Worm (Caenorhabditis elegans) whole organism, early embryonic: ENCODE measurements around the gene chil-10.

Source experiments
- B0310.2 ChIP-seq: sonication (generic microtip); optimal IDR thresholded peaks from 2 replicates; lab custom pipeline; 2016; ENCODE audit warnings: mild to moderate bottlenecking, missing genetic modification characterization, missing compliant biosample characterization
- F13C5.2 ChIP-seq: sonication (generic microtip); optimal IDR thresholded peaks from 2 replicates; lab custom pipeline; 2017; ENCODE audit warnings: mild to moderate bottlenecking, missing genetic modification characterization, inconsistent platforms, missing compliant biosample characterization
- aly-1 ChIP-seq: sonication (generic microtip); optimal IDR thresholded peaks from 2 replicates; lab custom pipeline; 2016; ENCODE audit warnings: missing genetic modification characterization, missing compliant biosample characterization
- ama-1 ChIP-seq: fragments of 150-350 bp; optimal IDR thresholded peaks from 2 replicates; lab custom pipeline; 2014
- ceh-13 ChIP-seq: fragments of 200-800 bp; sonication (Bioruptor generic); optimal IDR thresholded peaks from 2 replicates; lab custom pipeline; 2018; ENCODE audit warnings: mild to moderate bottlenecking, missing genetic modification characterization, missing compliant biosample characterization
- ceh-36 ChIP-seq: sonication (generic microtip); optimal IDR thresholded peaks from 2 replicates; lab custom pipeline; 2016; ENCODE audit warnings: missing genetic modification characterization, inconsistent platforms, missing compliant biosample characterization
- ets-7 ChIP-seq: sonication (generic microtip); optimal IDR thresholded peaks from 2 replicates; lab custom pipeline; 2016; ENCODE audit warnings: missing genotype, missing genetic modification characterization, missing compliant biosample characterization
- flt-1 ChIP-seq: fragments of 200-800 bp; sonication (Bioruptor generic); IDR thresholded peaks from 2 replicates; pipeline ENCODE4 v1.3.6; 2022; ENCODE audit warnings: missing genetic modification characterization, missing compliant biosample characterization
- hmbx-1 ChIP-seq: sonication (generic microtip); optimal IDR thresholded peaks from 2 replicates; lab custom pipeline; 2016; ENCODE audit warnings: mild to moderate bottlenecking, missing genetic modification characterization, missing compliant biosample characterization
- hmg-4 ChIP-seq: fragments of 200-800 bp; sonication (Bioruptor generic); optimal IDR thresholded peaks from 2 replicates; lab custom pipeline; 2018; ENCODE audit warnings: mild to moderate bottlenecking, missing genetic modification characterization, missing compliant biosample characterization
- hnd-1 ChIP-seq: sonication (generic microtip); optimal IDR thresholded peaks from 2 replicates; lab custom pipeline; 2016; ENCODE audit warnings: missing genetic modification characterization, missing compliant biosample characterization
- pes-1 ChIP-seq: fragments of 200-800 bp; sonication (Bioruptor generic); IDR thresholded peaks from 2 replicates; pipeline ENCODE4 v1.3.6; 2022; ENCODE audit warnings: missing genetic modification reagents, missing genetic modification characterization, missing compliant biosample characterization
- scrt-1 ChIP-seq: fragments of 200-800 bp; sonication (Bioruptor generic); IDR thresholded peaks from 2 replicates; pipeline ENCODE4 v1.3.6; 2022; ENCODE audit warnings: missing genetic modification characterization, missing compliant biosample characterization
- sea-1 ChIP-seq: fragments of 200-800 bp; sonication (Bioruptor generic); conservative IDR thresholded peaks from 2 replicates; pipeline ENCODE4 v1.3.6; 2022; ENCODE audit warnings: missing genetic modification characterization, missing compliant biosample characterization
- tbx-11 ChIP-seq: fragments of 200-800 bp; sonication (Bioruptor generic); IDR thresholded peaks from 2 replicates; pipeline ENCODE4 v1.3.6; 2022; ENCODE audit warnings: missing genetic modification characterization, missing compliant biosample characterization
- tbx-37 ChIP-seq: fragments of 200-800 bp; sonication (Bioruptor generic); conservative IDR thresholded peaks from 2 replicates; pipeline ENCODE4 v1.3.6; 2022; ENCODE audit warnings: missing genetic modification reagents, missing genetic modification characterization, missing compliant biosample characterization
- tra-4 ChIP-seq: sonication (generic microtip); optimal IDR thresholded peaks from 2 replicates; lab custom pipeline; 2017; ENCODE audit warnings: missing genetic modification characterization, missing compliant biosample characterization

chil-10 gene

ce11 chrX:947885-948284, 9.8 kb upstream of the chil-10 start:
- no peak for TF ChIP-seq ceh-13 (GFP tag; lab: Kevin White, UChicago)
- TF ChIP-seq sea-1 (GFP tag; lab: Robert Waterston, UW) = no peak
- TF ChIP-seq tbx-11 = no peak
- no peak for TF ChIP-seq ama-1
- no peak for TF ChIP-seq tbx-37
- no peak for TF ChIP-seq pes-1 (GFP tag; lab: Robert Waterston, UW)
- no peak for TF ChIP-seq F13C5.2 (tag; lab: Kevin White, UChicago)
- no peak for TF ChIP-seq tra-4 (tag; lab: Kevin White, UChicago)
- no peak for TF ChIP-seq scrt-1
- TF ChIP-seq ets-7 (tag; lab: Kevin White, UChicago) = no peak

ce11 chrX:948783-949182, 8.9 kb upstream of the chil-10 start, which contains the start of gene sms-2:
Gene sms-2 (minus strand): TSS chrX:948883.
- TF ChIP-seq ceh-36 = no peak
- no peak for TF ChIP-seq flt-1
- TF ChIP-seq tra-4 (tag; lab: Kevin White, UChicago) = no peak
- no peak for TF ChIP-seq ama-1
- no peak for TF ChIP-seq hmg-4 (GFP tag; lab: Kevin White, UChicago)
- no peak for TF ChIP-seq scrt-1
- TF ChIP-seq sea-1 (GFP tag; lab: Robert Waterston, UW) = no peak
- TF ChIP-seq B0310.2 (tag; lab: Kevin White, UChicago) = no peak
- TF ChIP-seq ceh-13 (GFP tag; lab: Kevin White, UChicago) = no peak
- TF ChIP-seq F13C5.2 (tag; lab: Kevin White, UChicago) = no peak
- no peak for TF ChIP-seq hnd-1 (tag; lab: Kevin White, UChicago)
- no peak for TF ChIP-seq aly-1 (tag; lab: Kevin White, UChicago)
- TF ChIP-seq hmbx-1 (tag; lab: Kevin White, UChicago) = no peak
- no peak for TF ChIP-seq tbx-37
- TF ChIP-seq tbx-11 = no peak

ce11 chrX:949466-949865, 8.2 kb upstream of the chil-10 start:
- TF ChIP-seq flt-1 (peak; percentile 57; the same call in 1 of the 2 replicates), ama-1 (no peak), hmbx-1 (tag; lab: Kevin White, UChicago) (no peak), B0310.2 (tag; lab: Kevin White, UChicago) (peak; percentile 36), aly-1 (tag; lab: Kevin White, UChicago) (peak; percentile 67), ceh-36 (peak; percentile 38), ets-7 (tag; lab: Kevin White, UChicago) (peak; percentile 69), hmg-4 (GFP tag; lab: Kevin White, UChicago) (peak; percentile 98), F13C5.2 (tag; lab: Kevin White, UChicago) (peak; percentile 95), pes-1 (GFP tag; lab: Robert Waterston, UW) (peak; percentile 23; the same call in 1 of the 2 replicates), tbx-37 (no peak), sea-1 (GFP tag; lab: Robert Waterston, UW) (peak; percentile 68; the same call in 1 of the 2 replicates), tbx-11 (peak; percentile 25; the same call in 1 of the 2 replicates), hnd-1 (tag; lab: Kevin White, UChicago) (peak; percentile 10), scrt-1 (peak; percentile 64)

- TF ChIP-seq hnd-1 (tag; lab: Kevin White, UChicago) = no peak
These were observed 7.2 kb upstream of the chil-10 start, which contains the start of gene arr-1 for ce11 chrX:950482-950881. Gene arr-1 (plus strand): TSS chrX:950782.

- TF ChIP-seq sea-1 (GFP tag; lab: Robert Waterston, UW) (no peak), F13C5.2 (tag; lab: Kevin White, UChicago) (peak; percentile 31), ceh-36 (no peak)
These were observed 5.1 kb upstream of the chil-10 start for ce11 chrX:952557-953083.

- TF ChIP-seq tbx-37 = no peak
- no peak for TF ChIP-seq F13C5.2 (tag; lab: Kevin White, UChicago)
- no peak for TF ChIP-seq tra-4 (tag; lab: Kevin White, UChicago)
- TF ChIP-seq ceh-13 (GFP tag; lab: Kevin White, UChicago) = no peak
- TF ChIP-seq hmg-4 (GFP tag; lab: Kevin White, UChicago) = peak; percentile 38
These were observed 3.1 kb upstream of the chil-10 start, which contains the start of gene apm-3 for ce11 chrX:954499-955061. Gene apm-3 (plus strand): TSS chrX:954975.

ce11 chrX:960139-960538, 2.5 kb downstream of the chil-10 start:
- TF ChIP-seq ceh-13 (GFP tag; lab: Kevin White, UChicago) = no peak
- no peak for TF ChIP-seq flt-1
- TF ChIP-seq tra-4 (tag; lab: Kevin White, UChicago) = no peak
- TF ChIP-seq B0310.2 (tag; lab: Kevin White, UChicago) = no peak
- no peak for TF ChIP-seq ets-7 (tag; lab: Kevin White, UChicago)
- no peak for TF ChIP-seq aly-1 (tag; lab: Kevin White, UChicago)
- no peak for TF ChIP-seq hnd-1 (tag; lab: Kevin White, UChicago)
- no peak for TF ChIP-seq tbx-11
- no peak for TF ChIP-seq scrt-1
- TF ChIP-seq hmbx-1 (tag; lab: Kevin White, UChicago) = no peak
- no peak for TF ChIP-seq F13C5.2 (tag; lab: Kevin White, UChicago)
- no peak for TF ChIP-seq pes-1 (GFP tag; lab: Robert Waterston, UW)
- TF ChIP-seq hmg-4 (GFP tag; lab: Kevin White, UChicago) = no peak
- TF ChIP-seq ama-1 = no peak
- TF ChIP-seq sea-1 (GFP tag; lab: Robert Waterston, UW) = no peak
- no peak for TF ChIP-seq tbx-37
- TF ChIP-seq ceh-36 = no peak

- TF ChIP-seq hmbx-1 (tag; lab: Kevin White, UChicago) = no peak
- TF ChIP-seq ceh-36 = no peak
- TF ChIP-seq hmg-4 (GFP tag; lab: Kevin White, UChicago) = no peak
- no peak for TF ChIP-seq sea-1 (GFP tag; lab: Robert Waterston, UW)
- TF ChIP-seq pes-1 (GFP tag; lab: Robert Waterston, UW) = no peak
- no peak for TF ChIP-seq B0310.2 (tag; lab: Kevin White, UChicago)
- TF ChIP-seq hnd-1 (tag; lab: Kevin White, UChicago) = no peak
- TF ChIP-seq ama-1 = no peak
- TF ChIP-seq aly-1 (tag; lab: Kevin White, UChicago) = no peak
- TF ChIP-seq flt-1 = no peak
- TF ChIP-seq ceh-13 (GFP tag; lab: Kevin White, UChicago) = no peak
- TF ChIP-seq ets-7 (tag; lab: Kevin White, UChicago) = no peak
- TF ChIP-seq tra-4 (tag; lab: Kevin White, UChicago) = no peak
- no peak for TF ChIP-seq scrt-1
- no peak for TF ChIP-seq F13C5.2 (tag; lab: Kevin White, UChicago)
- no peak for TF ChIP-seq tbx-37
These were observed 5.5 kb downstream of the chil-10 start, which contains the start of gene ncs-1 for ce11 chrX:963171-963570. Gene ncs-1 (minus strand): TSS chrX:963271.
